Worm (Caenorhabditis elegans): ENCODE data around the gene ZC239.17.

ce11 chrII:3198998-3199397 is 26.7 kb downstream of the ZC239.17 start, which contains the start of gene sri-51:
- TF ChIP-seq fos-1 (tag; optimal IDR thresholded peaks at IDR 0.05) (no peak), zag-1 (tag; optimal IDR thresholded peaks at IDR 0.05) (no peak), egl-5 (tag; optimal IDR thresholded peaks at IDR 0.05) (no peak), nhr-237 (tag; optimal IDR thresholded peaks at IDR 0.05) (no peak), nhr-76 (tag; optimal IDR thresholded peaks at IDR 0.05) (no peak)
